Fruit fly (Drosophila melanogaster) whole organism, embryonic: ENCODE data around the gene CG43116.
A peak's percentile ranks its signal among the peaks of the same experiment; 100 is the strongest.

Source experiments
- Abd-B ChIP-seq: fragments of 200-800 bp; sonication (Bioruptor generic); optimal IDR thresholded peaks from 2 replicates; lab custom pipeline; 2018; ENCODE audit warnings: missing biosample characterization, mild to moderate bottlenecking, missing genetic modification characterization, moderate library complexity
- Antp ChIP-seq: fragments of 200-800 bp; sonication (Bioruptor generic); optimal IDR thresholded peaks from 3 replicates; lab custom pipeline; 2016; ENCODE audit warnings: missing biosample characterization, missing genetic modification characterization
- CG10274 ChIP-seq: fragments of 200-800 bp; sonication (Bioruptor generic); optimal IDR thresholded peaks from 3 replicates; lab custom pipeline; 2017; ENCODE audit warnings: missing biosample characterization, mild to moderate bottlenecking, missing genetic modification characterization
- CG10321 ChIP-seq: fragments of 200-800 bp; sonication (Bioruptor generic); IDR thresholded peaks from 2 replicates; pipeline ENCODE4 v1.3.6; 2022; ENCODE audit warnings: missing biosample characterization, missing genetic modification characterization
- CG10959 ChIP-seq: fragments of 200-800 bp; sonication (Bioruptor generic); IDR thresholded peaks from 2 replicates; pipeline ENCODE4 v1.3.6; 2022; ENCODE audit warnings: missing biosample characterization, missing genetic modification characterization
- CG12744 ChIP-seq: fragments of 200-800 bp; sonication (Bioruptor generic); optimal IDR thresholded peaks from 2 replicates; lab custom pipeline; 2016; ENCODE audit warnings: missing biosample characterization, missing genetic modification characterization
- CG12942 ChIP-seq: fragments of 200-800 bp; sonication (Bioruptor generic); optimal IDR thresholded peaks from 3 replicates; lab custom pipeline; 2016; ENCODE audit warnings: missing biosample characterization, missing genetic modification characterization
- CG15601 ChIP-seq: fragments of 200-800 bp; sonication (Bioruptor generic); optimal IDR thresholded peaks from 3 replicates; lab custom pipeline; 2019; ENCODE audit warnings: missing biosample characterization, mild to moderate bottlenecking, missing genetic modification characterization, moderate library complexity
- CG1647 ChIP-seq: fragments of 200-800 bp; sonication (Bioruptor generic); optimal IDR thresholded peaks from 3 replicates; lab custom pipeline; 2016; ENCODE audit warnings: missing biosample characterization, missing genetic modification characterization
- CG17328 ChIP-seq: fragments of 200-800 bp; sonication (Bioruptor generic); IDR thresholded peaks from 2 replicates; pipeline ENCODE4 v1.3.6; 2022; ENCODE audit warnings: missing biosample characterization, missing genetic modification characterization
- CG17568 ChIP-seq: fragments of 200-800 bp; sonication (Bioruptor generic); optimal IDR thresholded peaks from 2 replicates; lab custom pipeline; 2018; ENCODE audit warnings: missing biosample characterization, mild to moderate bottlenecking, missing genetic modification characterization, moderate library complexity
- CG18764 ChIP-seq: fragments of 200-800 bp; sonication (Bioruptor generic); optimal IDR thresholded peaks from 3 replicates; lab custom pipeline; 2016; ENCODE audit warnings: missing biosample characterization, missing genetic modification characterization
- CG2199 ChIP-seq: fragments of 200-800 bp; sonication (Bioruptor generic); IDR thresholded peaks from 3 replicates; pipeline ENCODE4 v1.3.6; 2022; ENCODE audit warnings: missing biosample characterization, missing genetic modification characterization
- CG2202 ChIP-seq: fragments of 200-800 bp; sonication (Bioruptor generic); optimal IDR thresholded peaks from 2 replicates; lab custom pipeline; 2018; ENCODE audit warnings: missing biosample characterization, mild to moderate bottlenecking, missing genetic modification characterization
- CG34376 ChIP-seq: fragments of 200-800 bp; sonication (Bioruptor generic); optimal IDR thresholded peaks from 2 replicates; lab custom pipeline; 2018; ENCODE audit warnings: missing biosample characterization, mild to moderate bottlenecking, missing genetic modification characterization
- CG4282 ChIP-seq: fragments of 200-800 bp; sonication (Bioruptor generic); optimal IDR thresholded peaks from 2 replicates; lab custom pipeline; 2016; ENCODE audit warnings: missing biosample characterization, missing genetic modification characterization
- CG6765 ChIP-seq: fragments of 200-800 bp; sonication (Bioruptor generic); optimal IDR thresholded peaks from 3 replicates; lab custom pipeline; 2017; ENCODE audit warnings: missing biosample characterization, mild to moderate bottlenecking, missing genetic modification characterization
- CG8765 ChIP-seq: fragments of 200-800 bp; sonication (Bioruptor generic); IDR thresholded peaks from 2 replicates; pipeline ENCODE4 v1.3.6; 2022; ENCODE audit warnings: missing biosample characterization, missing genetic modification characterization
- D19A ChIP-seq: fragments of 200-800 bp; optimal IDR thresholded peaks from 3 replicates; lab custom pipeline; 2019; ENCODE audit warnings: missing biosample characterization, mild to moderate bottlenecking, missing genetic modification characterization, moderate library complexity
- Dll ChIP-seq: fragments of 200-800 bp; sonication (Bioruptor generic); IDR thresholded peaks from 4 replicates; pipeline ENCODE4 v1.3.6; 2022; ENCODE audit warnings: missing biosample characterization, missing genetic modification characterization; ENCODE audit not compliant: partially characterized antibody
- E2f1 ChIP-seq: fragments of 200-800 bp; sonication (Bioruptor generic); IDR thresholded peaks from 2 replicates; pipeline ENCODE4 v1.3.6; 2022; ENCODE audit warnings: missing biosample characterization, missing genetic modification characterization
- GATAe ChIP-seq: fragments of 200-800 bp; sonication (Bioruptor generic); conservative IDR thresholded peaks from 2 replicates; pipeline ENCODE4 v1.3.6; 2022; ENCODE audit warnings: missing biosample characterization, missing genetic modification characterization
- Hey ChIP-seq: fragments of 200-800 bp; sonication (Bioruptor generic); optimal IDR thresholded peaks from 3 replicates; lab custom pipeline; 2018; ENCODE audit warnings: missing biosample characterization, mild to moderate bottlenecking, missing genetic modification characterization
- Lhr ChIP-seq: fragments of 200-800 bp; sonication (Bioruptor generic); optimal IDR thresholded peaks from 3 replicates; lab custom pipeline; 2017; ENCODE audit warnings: mild to moderate bottlenecking, missing biosample characterization, missing genetic modification reagents, missing genetic modification characterization
- Med ChIP-seq: fragments of 200-800 bp; sonication (Bioruptor generic); peaks from one replicate; lab custom pipeline; 2016; ENCODE audit warnings: missing biosample characterization, missing genetic modification characterization, mild to moderate bottlenecking, inconsistent platforms, moderate library complexity
- Neu2 ChIP-seq: fragments of 200-800 bp; sonication (Bioruptor generic); optimal IDR thresholded peaks from 3 replicates; lab custom pipeline; 2016; ENCODE audit warnings: missing biosample characterization, missing genetic modification characterization, borderline replicate concordance
- Nf-YC ChIP-seq: fragments of 200-800 bp; optimal IDR thresholded peaks from 3 replicates; lab custom pipeline; 2019; ENCODE audit warnings: missing biosample characterization, mild to moderate bottlenecking, missing genetic modification characterization, moderate library complexity
- NfI ChIP-seq: fragments of 200-800 bp; sonication (Bioruptor generic); optimal IDR thresholded peaks from 3 replicates; lab custom pipeline; 2018; ENCODE audit warnings: missing biosample characterization, mild to moderate bottlenecking, missing genetic modification characterization, moderate library complexity
- Pdp1 ChIP-seq, 2 experiments: fragments of 200-800 bp; sonication (Bioruptor generic); optimal IDR thresholded peaks; 3 replicates each; lab custom pipeline; 2016; ENCODE audit warnings: missing biosample characterization in 2 of 2, missing genetic modification characterization in 2 of 2, mild to moderate bottlenecking in 1 of 2, moderate library complexity in 1 of 2
- Sox102F ChIP-seq: fragments of 200-800 bp; sonication (Bioruptor generic); optimal IDR thresholded peaks from 2 replicates; lab custom pipeline; 2018; ENCODE audit warnings: missing biosample characterization, mild to moderate bottlenecking, missing genetic modification characterization, moderate library complexity
- Trl ChIP-seq, 3 experiments: fragments of >200 bp in 2 of 3; fragments of 200-800 bp in 1 of 3; sonication (Bioruptor generic) in 1 of 3; optimal IDR thresholded peaks; 2 replicates in 1 of 3; 3 replicates in 2 of 3; lab custom pipeline; 2016 to 2017; ENCODE audit warnings: missing biosample characterization in 1 of 3, missing genetic modification characterization in 1 of 3
- amos ChIP-seq: fragments of 200-800 bp; sonication (Bioruptor generic); IDR thresholded peaks from 2 replicates; pipeline ENCODE4 v1.3.6; 2022; ENCODE audit warnings: missing biosample characterization, missing genetic modification characterization; ENCODE audit not compliant: partially characterized antibody
- bbx ChIP-seq: fragments of 200-800 bp; sonication (Bioruptor generic); IDR thresholded peaks from 2 replicates; pipeline ENCODE4 v1.3.6; 2022; ENCODE audit warnings: missing biosample characterization, missing genetic modification characterization; ENCODE audit not compliant: partially characterized antibody
- bowl ChIP-seq: fragments of 200-800 bp; sonication (Bioruptor generic); IDR thresholded peaks from 2 replicates; pipeline ENCODE4 v1.3.6; 2022; ENCODE audit warnings: missing biosample characterization, missing genetic modification characterization
- cas ChIP-seq: fragments of 200-800 bp; sonication (Bioruptor generic); IDR thresholded peaks from 2 replicates; pipeline ENCODE4 v1.3.6; 2022; ENCODE audit warnings: missing biosample characterization, missing genetic modification characterization
- chm ChIP-seq: fragments of 200-800 bp; sonication (Bioruptor generic); IDR thresholded peaks from 2 replicates; pipeline ENCODE4 v1.3.6; 2022; ENCODE audit warnings: missing biosample characterization, missing genetic modification characterization
- croc ChIP-seq: fragments of 200-800 bp; sonication (Bioruptor generic); conservative IDR thresholded peaks from 3 replicates; pipeline ENCODE4 v1.3.6; 2022; ENCODE audit warnings: missing biosample characterization, missing genetic modification characterization
- gem ChIP-seq: fragments of 200-800 bp; sonication (Bioruptor generic); optimal IDR thresholded peaks from 2 replicates; lab custom pipeline; 2019; ENCODE audit warnings: missing biosample characterization, mild to moderate bottlenecking, missing genetic modification characterization, moderate library complexity
- mirr ChIP-seq: fragments of 200-800 bp; sonication (Bioruptor generic); optimal IDR thresholded peaks from 3 replicates; lab custom pipeline; 2018; ENCODE audit warnings: missing biosample characterization, mild to moderate bottlenecking, missing genetic modification characterization
- mld ChIP-seq: fragments of 200-800 bp; sonication (Bioruptor generic); IDR thresholded peaks from 3 replicates; pipeline ENCODE4 v1.3.6; 2022; ENCODE audit warnings: missing biosample characterization, missing genetic modification characterization; ENCODE audit not compliant: partially characterized antibody
- nom ChIP-seq: fragments of 200-800 bp; sonication (Bioruptor generic); optimal IDR thresholded peaks from 2 replicates; lab custom pipeline; 2017; ENCODE audit warnings: missing biosample characterization, missing genetic modification characterization, mild to moderate bottlenecking, moderate library complexity, missing genetic modification reagents
- row ChIP-seq: fragments of 200-800 bp; sonication (Bioruptor generic); IDR thresholded peaks from 3 replicates; pipeline ENCODE4 v1.3.6; 2022; ENCODE audit warnings: missing biosample characterization, missing genetic modification characterization
- sd ChIP-seq: fragments of 200-800 bp; sonication (Bioruptor generic); optimal IDR thresholded peaks from 3 replicates; lab custom pipeline; 2018; ENCODE audit warnings: missing biosample characterization, mild to moderate bottlenecking, missing genetic modification characterization, moderate library complexity
- sisA ChIP-seq: fragments of 200-800 bp; sonication (Bioruptor generic); IDR thresholded peaks from 2 replicates; pipeline ENCODE4 v1.3.6; 2022; ENCODE audit warnings: missing biosample characterization, missing genetic modification characterization
- sob ChIP-seq: fragments of 200-800 bp; sonication (Bioruptor generic); IDR thresholded peaks from 2 replicates; pipeline ENCODE4 v1.3.6; 2022; ENCODE audit warnings: missing biosample characterization, missing genetic modification characterization
- ttk ChIP-seq: fragments of 200-800 bp; sonication (Bioruptor generic); IDR thresholded peaks from 2 replicates; pipeline ENCODE4 v2.1.2; 2022; ENCODE audit warnings: missing biosample characterization, missing genetic modification characterization
- wek ChIP-seq: fragments of 200-800 bp; sonication (Bioruptor generic); optimal IDR thresholded peaks from 3 replicates; lab custom pipeline; 2018; ENCODE audit warnings: missing biosample characterization, mild to moderate bottlenecking, missing genetic modification characterization, moderate library complexity

The CG43116 gene

dm6 chr3R:26005978-26006934, 9.5 kb upstream of the CG43116 start (continued):
- TF ChIP-seq amos = peak; percentile 42; the same call in 1 of the 2 replicates
- TF ChIP-seq Abd-B (GFP tag; lab: Kevin White, UChicago) = peak; percentile 61
- peak; percentile 43 for TF ChIP-seq bbx (GFP tag; lab: Robert Waterston, UW)
- peak; percentile 68 for TF ChIP-seq Nf-YC
- peak; percentile 26 for TF ChIP-seq CG15601 (tag; lab: Kevin White, UChicago)
- TF ChIP-seq CG10321 (GFP tag; lab: Robert Waterston, UW) = peak; percentile 65; the same call in 1 of the 2 replicates
- TF ChIP-seq CG6765 (GFP tag; lab: Kevin White, UChicago) = no peak
- no peak; the same call in 1 of the 2 replicates for TF ChIP-seq E2f1 (GFP tag; lab: Robert Waterston, UW)
- TF ChIP-seq gem = no peak
- no peak for TF ChIP-seq GATAe (GFP tag; lab: Robert Waterston, UW)
- peak; percentile 19 for TF ChIP-seq D19A (tag; lab: Kevin White, UChicago)
- peak; percentile 41 for TF ChIP-seq CG4282
- TF ChIP-seq NfI (GFP tag; lab: Kevin White, UChicago) = no peak
- 0 out of 2 replicates have a peak, but pooled peaks have one; percentile 12 for TF ChIP-seq ttk (GFP tag; lab: Robert Waterston, UW)
- peak; percentile 74 for TF ChIP-seq sd (tag; lab: Kevin White, UChicago)
- TF ChIP-seq CG12942 (GFP tag; lab: Kevin White, UChicago) = no peak
- TF ChIP-seq CG10274 = no peak
- TF ChIP-seq Trl (optimal IDR thresholded peaks at IDR 0.05; lab: Kevin White, UChicago) = peak; percentile 10 to 36
- no peak for TF ChIP-seq Trl (GFP tag; optimal IDR thresholded peaks at IDR 0.05; lab: Kevin White, UChicago)
- peak; percentile 55; the same call in 1 of the 2 replicates for TF ChIP-seq bowl (GFP tag; lab: Robert Waterston, UW)
- no peak for TF ChIP-seq CG1647 (GFP tag; lab: Kevin White, UChicago)
- TF ChIP-seq CG10959 = no peak
- no peak for TF ChIP-seq sisA
- TF ChIP-seq Sox102F (GFP tag; lab: Kevin White, UChicago) = no peak
- 0 out of 3 replicates have a peak, but pooled peaks have one; percentile 16 for TF ChIP-seq row (GFP tag; lab: Robert Waterston, UW)
- TF ChIP-seq Pdp1 (GFP tag; optimal IDR thresholded peaks at IDR 0.05; lab: Kevin White, UChicago) = peak; percentile 1 to 33
- TF ChIP-seq CG2202 = peak; percentile 6
- TF ChIP-seq CG17568 (GFP tag; lab: Kevin White, UChicago) = no peak
- TF ChIP-seq cas (GFP tag; lab: Robert Waterston, UW) = no peak
- no peak for TF ChIP-seq Neu2
- peak; percentile 68 for TF ChIP-seq Hey (tag; lab: Kevin White, UChicago)
- TF ChIP-seq chm = no peak
- peak; percentile 55 for TF ChIP-seq mirr (GFP tag; lab: Kevin White, UChicago)
- no peak for TF ChIP-seq CG18764 (GFP tag; lab: Kevin White, UChicago)
- TF ChIP-seq CG34376 (GFP tag; lab: Kevin White, UChicago) = no peak
- TF ChIP-seq croc (GFP tag; lab: Robert Waterston, UW) = no peak
- TF ChIP-seq Med (GFP tag; lab: Kevin White, UChicago) = peak; percentile 76
- no peak for TF ChIP-seq Lhr (GFP tag; lab: Kevin White, UChicago)
- TF ChIP-seq CG8765 (GFP tag; lab: Robert Waterston, UW) = no peak
- TF ChIP-seq wek (GFP tag; lab: Kevin White, UChicago) = no peak
- TF ChIP-seq Antp (GFP tag; lab: Kevin White, UChicago) = no peak
- no peak for TF ChIP-seq Dll (GFP tag; lab: Robert Waterston, UW)
- no peak for TF ChIP-seq mld (GFP tag; lab: Robert Waterston, UW)
- TF ChIP-seq CG2199 (GFP tag; lab: Robert Waterston, UW) = 0 out of 3 replicates have a peak, but pooled peaks have one; percentile 60
- peak; percentile 38; the same call in 1 of the 2 replicates for TF ChIP-seq CG17328 (GFP tag; lab: Robert Waterston, UW)
- peak; percentile 81 for TF ChIP-seq nom (GFP tag; lab: Kevin White, UChicago)
- no peak for TF ChIP-seq CG12744
- TF ChIP-seq sob (GFP tag; lab: Robert Waterston, UW) = no peak
